Fruit fly (Drosophila melanogaster): Measurements from ENCODE around the gene CG2150.

Gene CG2150

DNA sequence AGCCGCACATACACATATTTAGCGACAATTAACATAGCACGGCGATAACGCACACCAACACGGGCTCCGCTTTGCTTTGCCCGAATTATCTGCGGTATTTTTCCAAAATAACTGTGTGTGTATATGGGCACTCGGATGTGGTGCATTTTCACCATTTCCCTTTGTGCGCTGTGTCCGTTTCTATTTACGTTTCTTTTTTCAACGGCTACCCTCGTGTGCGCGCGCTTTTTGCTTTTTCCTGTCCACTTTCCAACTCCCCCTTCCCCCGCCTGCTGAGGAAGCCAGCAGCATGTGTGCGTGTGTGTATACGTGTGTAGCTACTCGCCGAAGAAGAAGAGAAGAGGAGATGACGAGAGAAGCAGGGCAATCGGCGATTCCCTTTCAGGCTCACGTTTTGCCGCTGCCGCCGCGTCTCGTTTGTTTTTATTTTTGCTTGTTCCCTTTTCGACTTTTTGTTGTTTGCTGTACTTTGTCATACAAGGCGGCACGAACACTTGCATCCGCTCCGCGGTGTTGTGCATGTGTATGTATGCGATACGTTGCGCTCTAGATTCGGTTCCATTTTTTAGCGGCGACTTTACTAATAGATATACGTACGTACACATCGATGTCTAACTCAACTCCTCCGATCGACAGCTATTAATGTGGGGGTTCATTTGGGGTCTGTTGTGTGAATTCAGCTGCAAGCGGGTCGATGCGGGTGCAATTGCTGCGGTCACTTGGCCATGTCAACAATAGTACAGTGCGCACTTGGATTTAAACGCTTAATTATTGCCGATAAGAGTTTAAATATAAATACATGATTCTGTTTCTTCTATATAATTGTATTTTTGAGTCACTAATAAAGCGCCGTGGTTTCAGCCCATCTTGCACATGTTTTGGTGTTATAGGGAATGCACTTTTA, 16.2 kb downstream of the CG2150 start (continued):
- TF ChIP-seq CG4328 (GFP tag; optimal IDR thresholded peaks at IDR 0.05) = no peak
- no peak for TF ChIP-seq zfh1 (GFP tag; IDR thresholded peaks at IDR 0.05)
- no peak for TF ChIP-seq CG10366 (GFP tag; IDR thresholded peaks at IDR 0.05)
- TF ChIP-seq ac (GFP tag; optimal IDR thresholded peaks at IDR 0.05) = no peak
- TF ChIP-seq Pdp1 (GFP tag; optimal IDR thresholded peaks at IDR 0.05) = no peak
- TF ChIP-seq sna (GFP tag; IDR thresholded peaks at IDR 0.05; ENCODE audit: partially characterized antibody) = no peak
- no peak for TF ChIP-seq ftz-f1 (GFP tag; optimal IDR thresholded peaks at IDR 0.05)
- peak; percentile 9 for TF ChIP-seq Vsx1 (GFP tag; optimal IDR thresholded peaks at IDR 0.05)
- no peak for TF ChIP-seq gfzf (GFP tag; optimal IDR thresholded peaks at IDR 0.05)
- TF ChIP-seq fd3F (GFP tag; optimal IDR thresholded peaks at IDR 0.05) = no peak
- peak; percentile 32 for TF ChIP-seq CG6813 (GFP tag; optimal IDR thresholded peaks at IDR 0.05)
- TF ChIP-seq lab (GFP tag; optimal IDR thresholded peaks at IDR 0.05) = no peak
- no peak for TF ChIP-seq CG5953 (GFP tag; IDR thresholded peaks at IDR 0.05)
- TF ChIP-seq Dll (GFP tag; IDR thresholded peaks at IDR 0.05; ENCODE audit: partially characterized antibody) = no peak
- TF ChIP-seq dpn (GFP tag; optimal IDR thresholded peaks at IDR 0.05) = no peak
- no peak for TF ChIP-seq Ada2b (GFP tag; IDR thresholded peaks at IDR 0.05)
- TF ChIP-seq dimm (GFP tag; IDR thresholded peaks at IDR 0.05) = no peak
- peak; percentile 60 for TF ChIP-seq Fer1 (GFP tag; optimal IDR thresholded peaks at IDR 0.05)
- no peak for TF ChIP-seq gro (GFP tag; optimal IDR thresholded peaks at IDR 0.05)
- peak; percentile 77 for TF ChIP-seq CG10543 (GFP tag; optimal IDR thresholded peaks at IDR 0.05)
- no peak for TF ChIP-seq CG8359 (GFP tag; optimal IDR thresholded peaks at IDR 0.05; ENCODE audit: borderline replicate concordance)
- no peak for TF ChIP-seq CG14860 (GFP tag; IDR thresholded peaks at IDR 0.05; ENCODE audit: partially characterized antibody)
- TF ChIP-seq HmgZ (tag; optimal IDR thresholded peaks at IDR 0.05) = peak; percentile 51
- no peak for TF ChIP-seq CG33213 (GFP tag; optimal IDR thresholded peaks at IDR 0.05)
- TF ChIP-seq CG7372 (GFP tag; IDR thresholded peaks at IDR 0.05) = no peak
- no peak for TF ChIP-seq CG10321 (GFP tag; IDR thresholded peaks at IDR 0.05)
- peak; percentile 6 for TF ChIP-seq lbe (GFP tag; optimal IDR thresholded peaks at IDR 0.05)
- TF ChIP-seq B-H2 (GFP tag; optimal IDR thresholded peaks at IDR 0.05) = no peak
- TF ChIP-seq Camta (GFP tag; optimal IDR thresholded peaks at IDR 0.05) = no peak
- no peak for TF ChIP-seq CG18619 (GFP tag; optimal IDR thresholded peaks at IDR 0.05)
- peak; percentile 33 for TF ChIP-seq CHES-1-like (GFP tag; optimal IDR thresholded peaks at IDR 0.05)
- TF ChIP-seq CG11247 (GFP tag; IDR thresholded peaks at IDR 0.05) = no peak
- no peak for TF ChIP-seq CG8478 (optimal IDR thresholded peaks at IDR 0.05)
- no peak for TF ChIP-seq BtbVII (GFP tag; optimal IDR thresholded peaks at IDR 0.05)
- TF ChIP-seq eve (GFP tag; optimal IDR thresholded peaks at IDR 0.05) = no peak
- TF ChIP-seq her (GFP tag; optimal IDR thresholded peaks at IDR 0.05) = peak; percentile 7
- no peak for TF ChIP-seq CG31388 (GFP tag; optimal IDR thresholded peaks at IDR 0.05)
- no peak for TF ChIP-seq CG9609 (GFP tag; optimal IDR thresholded peaks at IDR 0.05)
- peak; percentile 37 for TF ChIP-seq mirr (GFP tag; optimal IDR thresholded peaks at IDR 0.05)
- TF ChIP-seq Abd-B (GFP tag; optimal IDR thresholded peaks at IDR 0.05) = no peak
- TF ChIP-seq dm (GFP tag; optimal IDR thresholded peaks at IDR 0.05) = peak; percentile 55
- no peak for TF ChIP-seq CG8765 (GFP tag; IDR thresholded peaks at IDR 0.05)
- no peak for TF ChIP-seq CG11723 (GFP tag; optimal IDR thresholded peaks at IDR 0.05)
- TF ChIP-seq Usf (GFP tag; optimal IDR thresholded peaks at IDR 0.05) = no peak
- no peak for TF ChIP-seq CoRest (tag; optimal IDR thresholded peaks at IDR 0.05)
- TF ChIP-seq peb (GFP tag; IDR thresholded peaks at IDR 0.05) = no peak
- no peak for TF ChIP-seq CG11696 (GFP tag; IDR thresholded peaks at IDR 0.05)
- no peak for TF ChIP-seq CG4404 (GFP tag; IDR thresholded peaks at IDR 0.05)
- no peak for TF ChIP-seq Sin3A (optimal IDR thresholded peaks at IDR 0.05)
- no peak for TF ChIP-seq CG4854 (GFP tag; optimal IDR thresholded peaks at IDR 0.05)

Measured in whole organism, embryonic.